Worm (Caenorhabditis elegans) whole organism, L4 larva: ENCODE results near the gene B0304.2.

Experiments
- D1046.2 ChIP-seq: fragments of 200-800 bp; sonication (Bioruptor generic); IDR thresholded peaks from 2 replicates; pipeline ENCODE4 v1.3.6; 2022; ENCODE audit warnings: missing genetic modification characterization, missing compliant biosample characterization
- F10B5.3 ChIP-seq: sonication (generic microtip); optimal IDR thresholded peaks from 2 replicates; lab custom pipeline; 2016; ENCODE audit warnings: mild to moderate bottlenecking, missing genetic modification characterization, missing compliant biosample characterization
- F26F4.8 ChIP-seq: fragments of 200-800 bp; sonication (Bioruptor generic); conservative IDR thresholded peaks from 2 replicates; pipeline ENCODE4 v1.3.6; 2022; ENCODE audit warnings: missing genetic modification characterization, missing compliant biosample characterization
- F49E8.2 ChIP-seq: sonication (generic microtip); optimal IDR thresholded peaks from 2 replicates; lab custom pipeline; 2016; ENCODE audit warnings: missing compliant biosample characterization, mild to moderate bottlenecking, missing genetic modification characterization, borderline replicate concordance
- T20F7.1 ChIP-seq: fragments of 200-800 bp; sonication (Bioruptor generic); optimal IDR thresholded peaks from 2 replicates; lab custom pipeline; 2018; ENCODE audit warnings: mild to moderate bottlenecking, missing genetic modification characterization, missing compliant biosample characterization
- Y75B8A.6 ChIP-seq: fragments of 200-800 bp; sonication (Bioruptor generic); IDR thresholded peaks from 2 replicates; pipeline ENCODE4 v1.3.6; 2022; ENCODE audit warnings: missing genetic modification reagents, missing genetic modification characterization, missing compliant biosample characterization
- ZK337.2 ChIP-seq: fragments of 200-800 bp; sonication (Bioruptor generic); IDR thresholded peaks from 2 replicates; pipeline ENCODE4 v1.3.6; 2022; ENCODE audit warnings: missing genetic modification reagents, missing genetic modification characterization, missing compliant biosample characterization
- aly-2 ChIP-seq: sonication (generic microtip); optimal IDR thresholded peaks from 2 replicates; lab custom pipeline; 2018; ENCODE audit warnings: missing biosample characterization, missing genetic modification characterization
- ama-1 ChIP-seq: fragments of 150-350 bp; optimal IDR thresholded peaks from 2 replicates; lab custom pipeline; 2014; ENCODE audit warnings: inconsistent platforms, mixed read lengths
- arid-1 ChIP-seq: fragments of 200-800 bp; sonication (Bioruptor generic); conservative IDR thresholded peaks from 2 replicates; pipeline ENCODE4 v1.3.6; 2022; ENCODE audit warnings: missing genetic modification reagents, missing genetic modification characterization, missing compliant biosample characterization
- ceh-28 ChIP-seq: fragments of 150-350 bp; optimal IDR thresholded peaks from 2 replicates; lab custom pipeline; 2014; ENCODE audit warnings: missing biosample characterization, missing genetic modification reagents, missing genetic modification characterization
- ceh-32 ChIP-seq: sonication (generic microtip); optimal IDR thresholded peaks from 2 replicates; lab custom pipeline; 2016; ENCODE audit warnings: mild to moderate bottlenecking, missing genetic modification characterization, missing compliant biosample characterization; ENCODE audit not compliant: poor library complexity
- ceh-44 ChIP-seq: fragments of 200-800 bp; sonication (Bioruptor generic); IDR thresholded peaks from 2 replicates; pipeline ENCODE4 v1.3.6; 2022; ENCODE audit warnings: missing genetic modification reagents, missing genetic modification characterization, missing compliant biosample characterization
- ces-1 ChIP-seq: fragments of 150-350 bp; sonication (generic microtip); optimal IDR thresholded peaks from 4 replicates; lab custom pipeline; 2014; ENCODE audit warnings: missing biosample characterization, missing genetic modification reagents, missing genetic modification characterization
- daf-16 ChIP-seq, 3 experiments: sonication (generic microtip); optimal IDR thresholded peaks; 2 replicates each; lab custom pipeline; 2016 to 2017; ENCODE audit warnings: missing genetic modification characterization in 3 of 3, missing genetic modification reagents in 3 of 3, mild to moderate bottlenecking in 2 of 3, missing compliant biosample characterization in 2 of 3, missing biosample characterization in 1 of 3, moderate library complexity in 1 of 3
- daf-19 ChIP-seq: fragments of 200-800 bp; sonication (Bioruptor generic); conservative IDR thresholded peaks from 2 replicates; pipeline ENCODE4 v1.3.6; 2022; ENCODE audit warnings: missing genetic modification characterization, missing compliant biosample characterization
- daf-8 ChIP-seq: fragments of 200-800 bp; sonication (Bioruptor generic); IDR thresholded peaks from 2 replicates; pipeline ENCODE4 v1.3.6; 2022; ENCODE audit warnings: missing genetic modification characterization, missing compliant biosample characterization
- dmd-6 ChIP-seq: fragments of 200-800 bp; sonication (Bioruptor generic); IDR thresholded peaks from 2 replicates; pipeline ENCODE4 v1.3.6; 2022; ENCODE audit warnings: missing genetic modification reagents, missing genetic modification characterization, missing compliant biosample characterization
- dmd-8 ChIP-seq: fragments of 200-800 bp; sonication (Bioruptor generic); IDR thresholded peaks from 2 replicates; pipeline ENCODE4 v1.3.6; 2022; ENCODE audit warnings: missing genetic modification characterization, missing compliant biosample characterization
- dmd-9 ChIP-seq: fragments of 200-800 bp; sonication (Bioruptor generic); IDR thresholded peaks from 2 replicates; pipeline ENCODE4 v1.3.6; 2022; ENCODE audit warnings: missing genetic modification reagents, missing genetic modification characterization, missing compliant biosample characterization
- dve-1 ChIP-seq: sonication (generic microtip); optimal IDR thresholded peaks from 2 replicates; lab custom pipeline; 2017; ENCODE audit warnings: antibody characterized with exemption, mild to moderate bottlenecking, missing genetic modification characterization, missing compliant biosample characterization; ENCODE audit not compliant: insufficient read depth
- egl-43 ChIP-seq: fragments of 200-800 bp; sonication (Bioruptor generic); IDR thresholded peaks from 2 replicates; pipeline ENCODE4 v1.3.6; 2022; ENCODE audit warnings: missing genetic modification reagents, missing genetic modification characterization, missing compliant biosample characterization
- hif-1 ChIP-seq, 2 experiments: sonication (generic microtip); optimal IDR thresholded peaks; 2 replicates each; lab custom pipeline; 2016 to 2017; ENCODE audit warnings: missing compliant biosample characterization in 2 of 2, missing genetic modification characterization in 2 of 2, missing genetic modification reagents in 2 of 2, missing genotype in 2 of 2, mild to moderate bottlenecking in 1 of 2
- hlh-11 ChIP-seq: fragments of 200-800 bp; sonication (Bioruptor generic); optimal IDR thresholded peaks from 2 replicates; lab custom pipeline; 2018; ENCODE audit warnings: mild to moderate bottlenecking, missing genetic modification characterization, missing compliant biosample characterization
- hmg-1.1 ChIP-seq: fragments of 200-800 bp; sonication (Bioruptor generic); IDR thresholded peaks from 2 replicates; pipeline ENCODE4 v1.3.6; 2022; ENCODE audit warnings: missing genetic modification reagents, missing genetic modification characterization, missing compliant biosample characterization
- lim-7 ChIP-seq: fragments of 200-800 bp; sonication (Bioruptor generic); IDR thresholded peaks from 2 replicates; pipeline ENCODE4 v1.3.6; 2022; ENCODE audit warnings: missing genetic modification characterization, missing compliant biosample characterization
- lin-15B ChIP-seq: fragments of 150-350 bp; sonication (generic microtip); optimal IDR thresholded peaks from 3 replicates; lab custom pipeline; 2014; ENCODE audit warnings: missing biosample characterization, missing genetic modification characterization
- lin-38 ChIP-seq: fragments of 200-800 bp; sonication (Bioruptor generic); IDR thresholded peaks from 2 replicates; pipeline ENCODE4 v1.3.6; 2022; ENCODE audit warnings: missing genetic modification reagents, missing genetic modification characterization, missing compliant biosample characterization
- madf-5 ChIP-seq, 2 experiments: fragments of 200-800 bp; sonication (Bioruptor generic); IDR thresholded peaks; 2 replicates each; pipeline ENCODE4 v1.3.6; 2022; ENCODE audit warnings: missing compliant biosample characterization in 2 of 2, missing genetic modification characterization in 2 of 2
- madf-9 ChIP-seq: fragments of 200-800 bp; sonication (Bioruptor generic); conservative IDR thresholded peaks from 2 replicates; pipeline ENCODE4 v1.3.6; 2022; ENCODE audit warnings: missing genetic modification reagents, missing genetic modification characterization, missing compliant biosample characterization
- mdl-1 ChIP-seq, 2 experiments: fragments of 150-350 bp in 1 of 2; sonication (generic microtip) in 1 of 2; optimal IDR thresholded peaks; 2 replicates each; lab custom pipeline; 2014 to 2017; ENCODE audit warnings: missing biosample characterization in 2 of 2, missing genetic modification characterization in 2 of 2
- mdt-29 ChIP-seq: fragments of 200-800 bp; sonication (Bioruptor generic); IDR thresholded peaks from 2 replicates; pipeline ENCODE4 v1.3.6; 2022; ENCODE audit warnings: missing genetic modification reagents, missing genetic modification characterization, missing compliant biosample characterization
- mes-2 ChIP-seq: sonication (generic microtip); optimal IDR thresholded peaks from 2 replicates; lab custom pipeline; 2016; ENCODE audit warnings: missing genotype, mild to moderate bottlenecking, missing genetic modification characterization, missing compliant biosample characterization; ENCODE audit not compliant: poor library complexity, severe bottlenecking
- nhr-102 ChIP-seq: sonication (generic microtip); optimal IDR thresholded peaks from 2 replicates; lab custom pipeline; 2016; ENCODE audit warnings: mild to moderate bottlenecking, missing genetic modification characterization, moderate library complexity, missing compliant biosample characterization
- nhr-11 ChIP-seq: fragments of 150-350 bp; optimal IDR thresholded peaks from 2 replicates; lab custom pipeline; 2014; ENCODE audit warnings: missing biosample characterization, missing genetic modification characterization
- nhr-111 ChIP-seq: fragments of 200-800 bp; sonication (Bioruptor generic); optimal IDR thresholded peaks from 2 replicates; lab custom pipeline; 2018; ENCODE audit warnings: mild to moderate bottlenecking, missing genetic modification characterization, missing compliant biosample characterization
- nhr-237 ChIP-seq: sonication (generic microtip); optimal IDR thresholded peaks from 2 replicates; lab custom pipeline; 2017; ENCODE audit warnings: missing biosample characterization, missing genetic modification characterization
- nhr-42 ChIP-seq: fragments of 200-800 bp; sonication (Bioruptor generic); IDR thresholded peaks from 2 replicates; pipeline ENCODE4 v1.3.6; 2022; ENCODE audit warnings: missing genetic modification characterization, missing compliant biosample characterization
- nhr-48 ChIP-seq: sonication (generic microtip); optimal IDR thresholded peaks from 2 replicates; lab custom pipeline; 2016; ENCODE audit warnings: mild to moderate bottlenecking, missing genetic modification characterization, missing compliant biosample characterization
- nhr-77 ChIP-seq: fragments of 150-350 bp; optimal IDR thresholded peaks from 2 replicates; lab custom pipeline; 2014; ENCODE audit warnings: missing biosample characterization, missing genetic modification characterization
- pha-4 ChIP-seq, 2 experiments: fragments of 150-350 bp in 1 of 2; fragments of 200-800 bp in 1 of 2; sonication (Bioruptor generic) in 1 of 2; IDR thresholded peaks in 1 of 2; optimal IDR thresholded peaks in 1 of 2; 2 replicates each; pipeline versions ENCODE4 v1.3.6 to Lab custom; 2014 to 2022; ENCODE audit warnings: missing genetic modification characterization in 2 of 2, missing genetic modification reagents in 2 of 2, missing biosample characterization in 1 of 2, missing compliant biosample characterization in 1 of 2
- php-3 ChIP-seq: fragments of 200-800 bp; sonication (Bioruptor generic); IDR thresholded peaks from 2 replicates; pipeline ENCODE4 v1.3.6; 2022; ENCODE audit warnings: missing genetic modification reagents, missing genetic modification characterization, missing compliant biosample characterization
- pqm-1 ChIP-seq: sonication (generic microtip); optimal IDR thresholded peaks from 2 replicates; lab custom pipeline; 2017; ENCODE audit warnings: missing biosample characterization, missing genetic modification characterization
- snpc-1.2 ChIP-seq: fragments of 200-800 bp; sonication (Bioruptor generic); IDR thresholded peaks from 2 replicates; pipeline ENCODE4 v1.3.6; 2022; ENCODE audit warnings: missing genetic modification reagents, missing genetic modification characterization, missing compliant biosample characterization
- tag-97 ChIP-seq: fragments of 200-800 bp; sonication (Bioruptor generic); IDR thresholded peaks from 2 replicates; pipeline ENCODE4 v1.3.6; 2022; ENCODE audit warnings: missing genetic modification characterization, missing compliant biosample characterization
- tra-1 ChIP-seq: fragments of 200-800 bp; sonication (Bioruptor generic); IDR thresholded peaks from 2 replicates; pipeline ENCODE4 v1.3.6; 2022; ENCODE audit warnings: missing genetic modification reagents, missing genetic modification characterization, missing compliant biosample characterization
- unc-130 ChIP-seq: sonication (generic microtip); optimal IDR thresholded peaks from 2 replicates; lab custom pipeline; 2016; ENCODE audit warnings: missing genetic modification reagents, missing genetic modification characterization, missing compliant biosample characterization
- vab-7 ChIP-seq: fragments of 200-800 bp; sonication (Bioruptor generic); IDR thresholded peaks from 2 replicates; pipeline ENCODE4 v1.3.6; 2022; ENCODE audit warnings: missing genetic modification reagents, missing genetic modification characterization, missing compliant biosample characterization
- zfp-2 ChIP-seq: sonication (generic microtip); optimal IDR thresholded peaks from 2 replicates; lab custom pipeline; 2016; ENCODE audit warnings: mild to moderate bottlenecking, missing genetic modification characterization, missing compliant biosample characterization

The B0304.2 gene

ce11 chrII:4565205-4565604 lies 41.8 kb downstream of the B0304.2 start:
- TF ChIP-seq unc-130 (GFP tag; lab: Kevin White, UChicago): no peak
- TF ChIP-seq dmd-6 (GFP tag; lab: Robert Waterston, UW): no peak
- no peak for TF ChIP-seq mdt-29 (GFP tag; lab: Robert Waterston, UW)
- TF ChIP-seq nhr-48: no peak
- 0 out of 2 replicates have a peak, but pooled peaks have one; percentile 39 for TF ChIP-seq daf-19 (GFP tag; lab: Robert Waterston, UW)
- no peak for TF ChIP-seq nhr-77 (tag; lab: Kevin White, UChicago)
- no peak for TF ChIP-seq madf-9 (GFP tag; lab: Robert Waterston, UW)
- no peak; the same call in 1 of the 2 replicates for TF ChIP-seq lin-38 (GFP tag; lab: Robert Waterston, UW)
- TF ChIP-seq arid-1: 0 out of 2 replicates have a peak, but pooled peaks have one; percentile 12
- no peak for TF ChIP-seq nhr-102 (tag; lab: Kevin White, UChicago)
- TF ChIP-seq nhr-11 (tag; lab: Kevin White, UChicago): no peak
- TF ChIP-seq php-3 (GFP tag; lab: Robert Waterston, UW): 0 out of 2 replicates have a peak, but pooled peaks have one; percentile 9
- no peak for TF ChIP-seq Y75B8A.6 (GFP tag; lab: Robert Waterston, UW)
- TF ChIP-seq hlh-11: peak; percentile 9
- 0 out of 2 replicates have a peak, but pooled peaks have one; percentile 12 for TF ChIP-seq hmg-1.1
- TF ChIP-seq nhr-237: no peak
- no peak for TF ChIP-seq nhr-42
- TF ChIP-seq vab-7 (GFP tag; lab: Robert Waterston, UW): peak; percentile 45; the same call in 1 of the 2 replicates
- no peak for TF ChIP-seq dmd-9
- TF ChIP-seq madf-5 (GFP tag; IDR thresholded peaks at IDR 0.05; lab: Robert Waterston, UW): no peak
- 0 out of 2 replicates have a peak, but pooled peaks have one; percentile 9 for TF ChIP-seq snpc-1.2 (GFP tag; lab: Robert Waterston, UW)
- peak; percentile 47; the same call in 1 of the 2 replicates for TF ChIP-seq D1046.2 (GFP tag; lab: Robert Waterston, UW)
- TF ChIP-seq ces-1 (GFP tag; lab: Kevin White, UChicago): no peak
- TF ChIP-seq lim-7 (GFP tag; lab: Robert Waterston, UW): peak; percentile 75
- peak; percentile 58; the same call in 1 of the 2 replicates for TF ChIP-seq egl-43 (GFP tag; lab: Robert Waterston, UW)
- peak; percentile 6 for TF ChIP-seq mes-2
- TF ChIP-seq nhr-111: peak; percentile 56
- no peak for TF ChIP-seq F10B5.3
- no peak for TF ChIP-seq ceh-32
- TF ChIP-seq ceh-28: no peak
- TF ChIP-seq F49E8.2: no peak
- TF ChIP-seq tag-97: no peak
- no peak for TF ChIP-seq pqm-1 (tag; lab: Kevin White, UChicago)
- no peak for TF ChIP-seq ama-1 (lab: Kevin White, UChicago)
- no peak for TF ChIP-seq aly-2 (tag; lab: Kevin White, UChicago)
- no peak for TF ChIP-seq ZK337.2
- TF ChIP-seq daf-8 (GFP tag; lab: Robert Waterston, UW): no peak
- no peak for TF ChIP-seq hif-1 (tag; optimal IDR thresholded peaks at IDR 0.05; lab: Kevin White, UChicago)
- peak; percentile 80 for TF ChIP-seq dmd-8 (GFP tag; lab: Robert Waterston, UW)
- TF ChIP-seq lin-15B (tag; lab: Kevin White, UChicago): no peak
- peak; percentile 37; the same call in 1 of the 2 replicates for TF ChIP-seq tra-1 (GFP tag; lab: Robert Waterston, UW)
- TF ChIP-seq daf-16 (GFP tag; optimal IDR thresholded peaks at IDR 0.05; lab: Kevin White, UChicago): peak in 1 of 2 experiments; percentile 13
- peak; percentile 15 for TF ChIP-seq daf-16 (tag; optimal IDR thresholded peaks at IDR 0.05; lab: Kevin White, UChicago)
- TF ChIP-seq F26F4.8 (GFP tag; lab: Robert Waterston, UW): peak; percentile 65
- no peak for TF ChIP-seq mdl-1 (tag; optimal IDR thresholded peaks at IDR 0.05; lab: Kevin White, UChicago)
- peak; percentile 57; the same call in 1 of the 2 replicates for TF ChIP-seq pha-4 (GFP tag; IDR thresholded peaks at IDR 0.05; lab: Robert Waterston, UW)
- TF ChIP-seq pha-4 (tag; optimal IDR thresholded peaks at IDR 0.05; lab: Kevin White, UChicago): no peak
- TF ChIP-seq dve-1 (tag; lab: Kevin White, UChicago): peak; percentile 19
- no peak for TF ChIP-seq zfp-2 (tag; lab: Kevin White, UChicago)
- TF ChIP-seq T20F7.1 (GFP tag; lab: Kevin White, UChicago): no peak
- TF ChIP-seq ceh-44 (GFP tag; lab: Robert Waterston, UW): peak; percentile 38; the same call in 1 of the 2 replicates
